Worm (Caenorhabditis elegans) whole organism, young adult: ENCODE measurements around the gene C05D11.5.
A peak's percentile ranks its signal among the peaks of the same experiment; 100 is the strongest.

ENCODE experiments used
- B0336.3 ChIP-seq: fragments of 200-800 bp; sonication (Bioruptor generic); IDR thresholded peaks from 2 replicates; pipeline ENCODE4 v1.3.6; 2022; ENCODE audit warnings: missing genetic modification characterization, missing compliant biosample characterization
- F10E7.11 ChIP-seq: sonication (generic microtip); optimal IDR thresholded peaks from 2 replicates; lab custom pipeline; 2017; ENCODE audit warnings: mild to moderate bottlenecking, missing genetic modification characterization, moderate library complexity, missing compliant biosample characterization
- F22D6.2 ChIP-seq: sonication (generic microtip); optimal IDR thresholded peaks from 2 replicates; lab custom pipeline; 2016; ENCODE audit warnings: mild to moderate bottlenecking, missing genetic modification characterization, missing compliant biosample characterization
- F23B12.7 ChIP-seq: sonication (generic microtip); optimal IDR thresholded peaks from 2 replicates; lab custom pipeline; 2017; ENCODE audit warnings: missing genetic modification characterization, mild to moderate bottlenecking, missing compliant biosample characterization, antibody characterized with exemption, moderate library complexity; ENCODE audit not compliant: insufficient read depth
- F39B2.1 ChIP-seq: fragments of 200-800 bp; sonication (Bioruptor generic); IDR thresholded peaks from 2 replicates; pipeline ENCODE4 v1.3.6; 2022; ENCODE audit warnings: missing genetic modification reagents, missing genetic modification characterization, missing compliant biosample characterization
- F49E8.2 ChIP-seq: sonication (generic microtip); optimal IDR thresholded peaks from 3 replicates; lab custom pipeline; 2017; ENCODE audit warnings: missing genetic modification characterization, mild to moderate bottlenecking, missing compliant biosample characterization, antibody characterized with exemption, moderate library complexity; ENCODE audit not compliant: insufficient read depth
- F57C9.4 ChIP-seq: sonication (generic microtip); optimal IDR thresholded peaks from 2 replicates; lab custom pipeline; 2017; ENCODE audit warnings: mild to moderate bottlenecking, missing genetic modification characterization, missing compliant biosample characterization
- K11D2.4 ChIP-seq: fragments of 200-800 bp; sonication (Bioruptor generic); IDR thresholded peaks from 2 replicates; pipeline ENCODE4 v1.3.6; 2022; ENCODE audit warnings: missing genetic modification reagents, missing genetic modification characterization, missing compliant biosample characterization
- T07F8.4 ChIP-seq: sonication (generic microtip); optimal IDR thresholded peaks from 2 replicates; lab custom pipeline; 2016; ENCODE audit warnings: mild to moderate bottlenecking, missing genetic modification characterization, moderate library complexity, missing compliant biosample characterization
- ama-1 ChIP-seq, 3 experiments: fragments of 150-350 bp in 1 of 3; sonication (generic microtip) in 2 of 3; optimal IDR thresholded peaks; 2 replicates each; lab custom pipeline; 2014 to 2018; ENCODE audit warnings: missing biosample characterization in 2 of 3, missing genetic modification characterization in 2 of 3, missing genetic modification reagents in 2 of 3
- athp-1 ChIP-seq: sonication (generic microtip); optimal IDR thresholded peaks from 2 replicates; lab custom pipeline; 2017; ENCODE audit warnings: mild to moderate bottlenecking, missing genetic modification characterization, missing compliant biosample characterization
- attf-5 ChIP-seq: fragments of 200-800 bp; sonication (Bioruptor generic); optimal IDR thresholded peaks from 2 replicates; lab custom pipeline; 2018; ENCODE audit warnings: mild to moderate bottlenecking, missing genetic modification characterization, missing compliant biosample characterization
- bed-1 ChIP-seq: fragments of 200-800 bp; sonication (Bioruptor generic); IDR thresholded peaks from 2 replicates; pipeline ENCODE4 v1.3.6; 2022; ENCODE audit warnings: missing genetic modification reagents, missing genetic modification characterization, missing compliant biosample characterization
- ceh-58 ChIP-seq: fragments of 200-800 bp; sonication (Bioruptor generic); IDR thresholded peaks from 2 replicates; pipeline ENCODE4 v1.3.6; 2022; ENCODE audit warnings: missing genetic modification characterization, missing compliant biosample characterization
- ceh-79 ChIP-seq: sonication (generic microtip); optimal IDR thresholded peaks from 2 replicates; lab custom pipeline; 2017; ENCODE audit warnings: mild to moderate bottlenecking, missing genetic modification characterization, missing compliant biosample characterization
- chd-7 ChIP-seq: sonication (generic microtip); optimal IDR thresholded peaks from 2 replicates; lab custom pipeline; 2016; ENCODE audit warnings: mild to moderate bottlenecking, missing genetic modification characterization, moderate library complexity, missing compliant biosample characterization
- dox-1 ChIP-seq: fragments of 200-800 bp; sonication (Bioruptor generic); IDR thresholded peaks from 2 replicates; pipeline ENCODE4 v1.3.6; 2022; ENCODE audit warnings: missing genetic modification reagents, missing genetic modification characterization, missing compliant biosample characterization
- egl-44 ChIP-seq: fragments of 200-800 bp; sonication (Bioruptor generic); IDR thresholded peaks from 2 replicates; pipeline ENCODE4 v1.3.6; 2022; ENCODE audit warnings: missing genetic modification reagents, missing genetic modification characterization, missing compliant biosample characterization
- ekl-4 ChIP-seq: fragments of 200-800 bp; sonication (Bioruptor generic); IDR thresholded peaks from 2 replicates; pipeline ENCODE4 v1.3.6; 2022; ENCODE audit warnings: missing genetic modification reagents, missing genetic modification characterization, missing compliant biosample characterization
- him-1 ChIP-seq: sonication (generic microtip); optimal IDR thresholded peaks from 2 replicates; lab custom pipeline; 2016; ENCODE audit warnings: missing genotype, missing genetic modification reagents, missing genetic modification characterization, missing compliant biosample characterization
- hmg-20 ChIP-seq: fragments of 200-800 bp; sonication (Bioruptor generic); IDR thresholded peaks from 2 replicates; pipeline ENCODE4 v1.3.6; 2022; ENCODE audit warnings: missing genetic modification reagents, missing genetic modification characterization, missing compliant biosample characterization
- lin-26 ChIP-seq: fragments of 200-800 bp; sonication (Bioruptor generic); IDR thresholded peaks from 2 replicates; pipeline ENCODE4 v1.3.6; 2022; ENCODE audit warnings: missing genetic modification reagents, missing genetic modification characterization, missing compliant biosample characterization
- lin-40 ChIP-seq: sonication (generic microtip); optimal IDR thresholded peaks from 2 replicates; lab custom pipeline; 2016; ENCODE audit warnings: missing genetic modification characterization, mild to moderate bottlenecking, missing compliant biosample characterization, missing genotype, missing genetic modification reagents
- lin-54 ChIP-seq: fragments of 200-800 bp; sonication (Bioruptor generic); optimal IDR thresholded peaks from 2 replicates; lab custom pipeline; 2018; ENCODE audit warnings: mild to moderate bottlenecking, missing genetic modification characterization, missing compliant biosample characterization
- madf-10 ChIP-seq: sonication (generic microtip); optimal IDR thresholded peaks from 2 replicates; lab custom pipeline; 2016; ENCODE audit warnings: mild to moderate bottlenecking, missing genetic modification characterization, missing compliant biosample characterization
- mel-28 ChIP-seq: sonication (generic microtip); optimal IDR thresholded peaks from 2 replicates; lab custom pipeline; 2016; ENCODE audit warnings: borderline replicate concordance, mild to moderate bottlenecking, missing genetic modification characterization, missing compliant biosample characterization
- nfya-1 ChIP-seq: sonication (generic microtip); optimal IDR thresholded peaks from 2 replicates; lab custom pipeline; 2017; ENCODE audit warnings: antibody characterized with exemption, missing compliant biosample characterization, missing genetic modification characterization, borderline replicate concordance; ENCODE audit not compliant: insufficient read depth
- nfyb-1 ChIP-seq: fragments of 200-800 bp; sonication (Bioruptor generic); IDR thresholded peaks from 2 replicates; pipeline ENCODE4 v1.3.6; 2022; ENCODE audit warnings: missing genetic modification reagents, missing genetic modification characterization, missing compliant biosample characterization
- nhr-80 ChIP-seq: sonication (generic microtip); optimal IDR thresholded peaks from 2 replicates; lab custom pipeline; 2016; ENCODE audit warnings: missing genetic modification characterization, missing compliant biosample characterization
- somi-1 ChIP-seq: fragments of 200-800 bp; sonication (Bioruptor generic); optimal IDR thresholded peaks from 2 replicates; lab custom pipeline; 2018; ENCODE audit warnings: mild to moderate bottlenecking, missing genetic modification characterization, missing compliant biosample characterization
- sptf-2 ChIP-seq: fragments of 200-800 bp; sonication (Bioruptor generic); optimal IDR thresholded peaks from 2 replicates; lab custom pipeline; 2018; ENCODE audit warnings: mild to moderate bottlenecking, missing genetic modification characterization, missing compliant biosample characterization
- zfh-2 ChIP-seq: fragments of 200-800 bp; sonication (Bioruptor generic); conservative IDR thresholded peaks from 2 replicates; pipeline ENCODE4 v1.3.6; 2022; ENCODE audit warnings: missing genetic modification reagents, missing genetic modification characterization, missing compliant biosample characterization
- zim-3 ChIP-seq: sonication (generic microtip); optimal IDR thresholded peaks from 2 replicates; lab custom pipeline; 2017; ENCODE audit warnings: mild to moderate bottlenecking, missing genetic modification characterization, moderate library complexity, missing compliant biosample characterization
- ztf-18 ChIP-seq: sonication (generic microtip); optimal IDR thresholded peaks from 2 replicates; lab custom pipeline; 2016; ENCODE audit warnings: missing genotype, mild to moderate bottlenecking, missing genetic modification characterization, missing compliant biosample characterization
- ztf-22 ChIP-seq: fragments of 200-800 bp; sonication (Bioruptor generic); optimal IDR thresholded peaks from 2 replicates; lab custom pipeline; 2018; ENCODE audit warnings: mild to moderate bottlenecking, missing genetic modification characterization, moderate library complexity, missing compliant biosample characterization
- ztf-28 ChIP-seq: fragments of 200-800 bp; sonication (Bioruptor generic); IDR thresholded peaks from 2 replicates; pipeline ENCODE4 v1.3.6; 2022; ENCODE audit warnings: missing genetic modification reagents, missing genetic modification characterization, missing compliant biosample characterization

C05D11.5 gene

DNA sequence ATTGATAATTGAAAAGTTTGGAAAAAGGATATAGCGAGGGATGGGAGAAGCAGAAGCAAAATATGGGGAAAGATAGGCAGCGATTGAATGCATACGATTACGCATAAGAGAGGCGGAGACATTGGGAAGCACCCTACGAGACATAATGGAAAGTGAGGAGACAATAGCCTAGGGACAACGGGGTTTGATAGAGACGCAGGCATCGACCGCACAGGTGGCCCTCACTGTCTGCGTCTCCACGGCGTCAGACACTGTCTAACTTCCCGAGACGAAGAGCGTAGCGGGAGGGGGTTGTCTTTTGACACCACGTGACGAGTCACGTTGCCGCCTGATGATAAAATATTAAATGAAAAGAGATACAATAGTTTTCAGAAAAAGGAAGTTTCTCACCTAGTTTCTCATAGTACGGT, 9.2 kb upstream of the C05D11.5 start (continued):
- TF ChIP-seq zim-3 (tag; lab: Kevin White, UChicago) (no peak), F22D6.2 (tag; lab: Kevin White, UChicago) (peak; percentile 78), madf-10 (tag; lab: Kevin White, UChicago) (peak; percentile 60), egl-44 (GFP tag; lab: Robert Waterston, UW) (peak; percentile 91), ceh-79 (tag; lab: Kevin White, UChicago) (no peak), ztf-22 (GFP tag; lab: Kevin White, UChicago) (peak; percentile 60), K11D2.4 (GFP tag; lab: Robert Waterston, UW) (peak; percentile 85), ama-1 (optimal IDR thresholded peaks at IDR 0.05; lab: Kevin White, UChicago) (no peak), ama-1 (GFP tag; optimal IDR thresholded peaks at IDR 0.05; lab: Kevin White, UChicago) (no peak), lin-26 (peak; percentile 66), ztf-28 (no peak), zfh-2 (GFP tag; lab: Robert Waterston, UW) (peak; percentile 97), lin-40 (tag; lab: Kevin White, UChicago) (peak; percentile 90), ztf-18 (peak; percentile 38), F10E7.11 (no peak), chd-7 (tag; lab: Kevin White, UChicago) (peak; percentile 86), T07F8.4 (tag; lab: Kevin White, UChicago) (peak; percentile 5), F57C9.4 (tag; lab: Kevin White, UChicago) (no peak), bed-1 (GFP tag; lab: Robert Waterston, UW) (no peak), F23B12.7 (tag; lab: Kevin White, UChicago) (peak; percentile 0), F49E8.2 (no peak), lin-54 (peak; percentile 71), B0336.3 (peak; percentile 88), nfyb-1 (GFP tag; lab: Robert Waterston, UW) (peak; percentile 90), mel-28 (tag; lab: Kevin White, UChicago) (no peak), ceh-58 (GFP tag; lab: Robert Waterston, UW) (no peak), him-1 (tag; lab: Kevin White, UChicago) (no peak), athp-1 (tag; lab: Kevin White, UChicago) (no peak), attf-5 (GFP tag; lab: Kevin White, UChicago) (peak; percentile 64), nfya-1 (tag; lab: Kevin White, UChicago) (no peak), dox-1 (peak; percentile 80), nhr-80 (tag; lab: Kevin White, UChicago) (peak; percentile 75)

DNA sequence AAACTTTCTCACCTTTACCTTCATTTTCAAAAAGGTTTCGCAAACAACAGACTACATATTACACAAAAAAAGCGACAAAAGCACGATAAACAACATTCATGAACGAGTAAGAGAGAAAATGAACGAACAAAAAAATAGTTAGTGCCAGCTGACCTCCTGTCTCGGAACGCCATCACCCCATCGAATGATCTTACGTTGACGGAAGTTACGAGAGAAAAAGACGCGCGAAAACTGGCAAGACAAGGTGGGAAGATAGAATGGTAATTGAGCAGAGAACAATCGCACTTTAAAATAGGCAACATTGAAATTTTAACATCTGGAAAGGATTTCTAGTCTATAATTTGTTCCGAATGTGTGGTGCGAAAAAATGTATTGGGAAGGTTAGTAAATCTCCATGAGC, 8.4 kb upstream of the C05D11.5 start:
- no peak for TF ChIP-seq hmg-20 (GFP tag; lab: Robert Waterston, UW)
- TF ChIP-seq sptf-2, result no peak
- no peak for TF ChIP-seq zim-3 (tag; lab: Kevin White, UChicago)
- TF ChIP-seq ekl-4, result no peak
- 0 out of 2 replicates have a peak, but pooled peaks have one; percentile 25 for TF ChIP-seq lin-26
- TF ChIP-seq somi-1, result peak; percentile 18
- TF ChIP-seq F10E7.11, result no peak
- TF ChIP-seq F23B12.7 (tag; lab: Kevin White, UChicago), result no peak
- peak; percentile 2 for TF ChIP-seq ama-1 (optimal IDR thresholded peaks at IDR 0.05; lab: Kevin White, UChicago)
- no peak for TF ChIP-seq ama-1 (GFP tag; optimal IDR thresholded peaks at IDR 0.05; lab: Kevin White, UChicago)

DNA sequence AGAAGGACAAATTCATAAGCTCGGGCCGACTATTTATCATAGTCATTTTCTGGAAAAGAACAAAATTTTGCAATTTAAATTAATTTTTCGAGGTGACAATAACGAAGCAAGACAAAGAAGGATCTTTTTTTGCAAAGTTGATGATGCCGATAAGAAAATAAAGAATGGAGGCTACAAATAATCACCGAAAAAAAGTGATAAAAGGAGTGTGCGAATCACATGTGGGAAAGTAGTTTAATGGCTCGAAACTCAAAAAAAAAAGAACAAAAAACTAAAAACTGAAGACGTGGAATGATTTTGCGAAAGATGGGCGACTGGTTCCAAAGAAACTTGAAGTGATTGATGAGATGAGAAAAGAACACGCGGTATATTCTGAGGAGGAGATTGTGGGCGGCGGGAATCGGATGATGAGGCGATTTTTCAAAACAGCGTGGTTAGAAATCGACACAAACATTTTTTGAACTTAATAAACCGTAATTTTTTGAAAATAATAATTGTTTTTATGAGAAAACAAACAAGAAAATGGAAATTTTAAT, 7.7 kb upstream of the C05D11.5 start, which contains the start of gene atgl-1:
atgl-1 (minus strand) TSS at position 51 of the 536 bp plus-strand sequence.
- TF ChIP-seq nhr-80 (tag; lab: Kevin White, UChicago) (peak; percentile 12), athp-1 (tag; lab: Kevin White, UChicago) (no peak), lin-26 (0 out of 2 replicates have a peak, but pooled peaks have one; percentile 23), F39B2.1 (no peak)
